Fruit fly (Drosophila melanogaster) whole organism, embryonic: ENCODE data around the gene Neto.

ENCODE experiments used
- Blimp-1 ChIP-seq: fragments of 200-800 bp; sonication (Bioruptor generic); optimal IDR thresholded peaks from 3 replicates; lab custom pipeline; 2018; ENCODE audit warnings: missing biosample characterization, missing genetic modification characterization, mild to moderate bottlenecking, moderate library complexity, missing genetic modification reagents
- CG14014 ChIP-seq: fragments of 200-800 bp; sonication (Bioruptor generic); IDR thresholded peaks from 2 replicates; pipeline ENCODE4 v1.3.6; 2022; ENCODE audit warnings: missing biosample characterization, missing genetic modification characterization
- H2.0 ChIP-seq: fragments of 200-800 bp; sonication (Bioruptor generic); IDR thresholded peaks from 2 replicates; pipeline ENCODE4 v1.3.6; 2022; ENCODE audit warnings: missing biosample characterization, missing genetic modification characterization
- chm ChIP-seq: fragments of 200-800 bp; sonication (Bioruptor generic); IDR thresholded peaks from 2 replicates; pipeline ENCODE4 v1.3.6; 2022; ENCODE audit warnings: missing biosample characterization, missing genetic modification characterization
- ind ChIP-seq: fragments of 200-800 bp; sonication (Bioruptor generic); optimal IDR thresholded peaks from 3 replicates; lab custom pipeline; 2016; ENCODE audit warnings: missing biosample characterization, missing genetic modification characterization
- lola ChIP-seq, 3 experiments: fragments of >200 bp in 2 of 3; fragments of 200-800 bp in 1 of 3; sonication (Bioruptor generic) in 1 of 3; optimal IDR thresholded peaks; 2 replicates each; lab custom pipeline; 2017 to 2019; ENCODE audit warnings: missing biosample characterization in 3 of 3, missing genetic modification characterization in 3 of 3, mild to moderate bottlenecking in 1 of 3, moderate library complexity in 1 of 3
- pfk ChIP-seq: fragments of 200-800 bp; sonication (Bioruptor generic); optimal IDR thresholded peaks from 2 replicates; lab custom pipeline; 2018; ENCODE audit warnings: missing biosample characterization, mild to moderate bottlenecking, missing genetic modification characterization, moderate library complexity
- sim ChIP-seq: fragments of 200-800 bp; sonication (Bioruptor generic); IDR thresholded peaks from 2 replicates; pipeline ENCODE4 v1.3.6; 2022; ENCODE audit warnings: missing biosample characterization, missing genetic modification characterization
- ssp ChIP-seq: fragments of 200-800 bp; sonication (Bioruptor generic); IDR thresholded peaks from 2 replicates; pipeline ENCODE4 v1.3.6; 2022; ENCODE audit warnings: missing biosample characterization, missing genetic modification characterization
- vfl ChIP-seq: fragments of 200-800 bp; sonication (Bioruptor generic); optimal IDR thresholded peaks from 2 replicates; lab custom pipeline; 2016; ENCODE audit warnings: missing biosample characterization, missing genetic modification characterization
- zfh2 ChIP-seq: fragments of 200-800 bp; sonication (Bioruptor generic); optimal IDR thresholded peaks from 2 replicates; lab custom pipeline; 2016; ENCODE audit warnings: missing biosample characterization, missing genetic modification characterization

DNA sequence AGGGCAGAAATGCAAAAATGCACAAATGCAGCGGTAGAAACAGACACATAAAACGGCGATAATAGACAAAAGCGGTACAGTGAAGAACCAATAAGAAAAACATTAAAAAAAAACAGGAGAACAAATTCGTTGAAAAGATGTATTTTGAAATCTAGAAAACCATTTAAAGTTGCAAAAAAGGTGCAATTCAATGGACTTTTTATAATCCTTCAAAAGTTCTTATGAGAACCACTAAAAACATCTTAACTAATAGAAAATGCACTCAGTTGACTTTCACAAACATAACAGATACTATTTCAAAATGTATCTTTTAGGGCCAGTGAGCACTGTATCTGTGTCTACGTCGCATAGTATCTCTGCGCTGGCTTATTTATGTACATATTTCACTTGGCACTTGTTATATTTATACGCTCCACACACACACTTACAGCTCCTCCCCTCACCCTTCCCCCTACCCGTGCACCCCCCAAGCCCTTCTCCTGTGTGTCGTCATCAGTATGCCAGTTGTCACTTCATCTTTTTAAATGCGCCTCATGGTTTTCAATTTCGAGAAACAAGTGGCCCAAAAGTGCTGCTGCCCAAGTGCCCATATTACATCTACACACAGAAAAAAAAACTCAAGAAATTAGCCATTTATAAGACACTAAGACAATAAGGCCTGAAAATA is 119.9 kb downstream of the Neto start:
- TF ChIP-seq zfh2 (GFP tag; lab: Kevin White, UChicago) (no peak), vfl (GFP tag; lab: Kevin White, UChicago) (no peak), CG14014 (GFP tag; lab: Robert Waterston, UW) (no peak), pfk (GFP tag; lab: Kevin White, UChicago) (no peak), sim (GFP tag; lab: Robert Waterston, UW) (no peak), ssp (GFP tag; lab: Robert Waterston, UW) (no peak), H2.0 (GFP tag; lab: Robert Waterston, UW) (no peak), Blimp-1 (no peak), lola (GFP tag; optimal IDR thresholded peaks at IDR 0.05; lab: Kevin White, UChicago) (no peak), chm (no peak), ind (no peak)
